Fruit fly (Drosophila melanogaster) whole organism, wandering third instar larva: ENCODE data around the gene wge.

Source experiments
- Abd-B ChIP-seq: fragments of >200 bp; optimal IDR thresholded peaks from 2 replicates; lab custom pipeline; 2017; ENCODE audit warnings: missing biosample characterization, missing genetic modification characterization
- CG32264 ChIP-seq: fragments of 200-800 bp; sonication (Bioruptor generic); optimal IDR thresholded peaks from 2 replicates; lab custom pipeline; 2016; ENCODE audit warnings: missing biosample characterization, missing genetic modification characterization
- CG9705 ChIP-seq: fragments of 200-800 bp; sonication (Bioruptor generic); optimal IDR thresholded peaks from 2 replicates; lab custom pipeline; 2018; ENCODE audit warnings: missing biosample characterization, mild to moderate bottlenecking, missing genetic modification characterization
- CrebA ChIP-seq: fragments of 200-800 bp; sonication (Bioruptor generic); optimal IDR thresholded peaks from 2 replicates; lab custom pipeline; 2016; ENCODE audit warnings: missing biosample characterization, mild to moderate bottlenecking, missing genetic modification characterization, borderline replicate concordance
- Dfd ChIP-seq: fragments of >200 bp; optimal IDR thresholded peaks from 2 replicates; lab custom pipeline; 2017; ENCODE audit warnings: missing biosample characterization, missing genetic modification characterization
- GATAd ChIP-seq: sonication (Bioruptor generic); optimal IDR thresholded peaks from 2 replicates; lab custom pipeline; 2016; ENCODE audit warnings: missing biosample characterization, missing genetic modification characterization
- HLH106 ChIP-seq: fragments of 200-800 bp; optimal IDR thresholded peaks from 3 replicates; lab custom pipeline; 2019; ENCODE audit warnings: missing biosample characterization, mild to moderate bottlenecking, missing genetic modification characterization, moderate library complexity
- Hr78 ChIP-seq: fragments of >200 bp; optimal IDR thresholded peaks from 2 replicates; lab custom pipeline; 2017; ENCODE audit warnings: missing biosample characterization, missing genetic modification characterization
- Hr83 ChIP-seq: fragments of 200-300 bp; sonication (Bioruptor generic); optimal IDR thresholded peaks from 2 replicates; lab custom pipeline; 2016; ENCODE audit warnings: missing biosample characterization, mild to moderate bottlenecking, missing genetic modification characterization, moderate library complexity; ENCODE audit not compliant: poor library complexity, severe bottlenecking
- Jra ChIP-seq: sonication (Bioruptor generic); optimal IDR thresholded peaks from 2 replicates; lab custom pipeline; 2016; ENCODE audit warnings: missing biosample characterization, missing genetic modification characterization
- Mio ChIP-seq: sonication (Bioruptor generic); optimal IDR thresholded peaks from 2 replicates; lab custom pipeline; 2016; ENCODE audit warnings: missing biosample characterization, missing genetic modification characterization
- Myc ChIP-seq: fragments of >200 bp; optimal IDR thresholded peaks from 2 replicates; lab custom pipeline; 2017
- OdsH ChIP-seq: fragments of 200-800 bp; sonication (Bioruptor generic); optimal IDR thresholded peaks from 2 replicates; lab custom pipeline; 2016; ENCODE audit warnings: missing biosample characterization, mild to moderate bottlenecking, missing genetic modification characterization
- Rel ChIP-seq, 2 experiments: fragments of 200-800 bp; sonication (Bioruptor generic) in 1 of 2; optimal IDR thresholded peaks; 2 replicates in 1 of 2; 3 replicates in 1 of 2; lab custom pipeline; 2016 to 2019; ENCODE audit warnings: mild to moderate bottlenecking in 2 of 2, missing biosample characterization in 2 of 2, missing genetic modification characterization in 2 of 2, moderate library complexity in 1 of 2
- Sp1 ChIP-seq: fragments of 200-800 bp; sonication (Bioruptor generic); optimal IDR thresholded peaks from 3 replicates; lab custom pipeline; 2019; ENCODE audit warnings: missing biosample characterization, mild to moderate bottlenecking, missing genetic modification characterization, moderate library complexity
- Vsx2 ChIP-seq: fragments of 200-300, 225-300 bp; sonication (Bioruptor generic); optimal IDR thresholded peaks from 2 replicates; lab custom pipeline; 2018; ENCODE audit warnings: missing biosample characterization, missing genetic modification characterization; ENCODE audit not compliant: partially characterized antibody
- br ChIP-seq: fragments of 200-800 bp; sonication (Bioruptor generic); optimal IDR thresholded peaks from 2 replicates; lab custom pipeline; 2016; ENCODE audit warnings: missing biosample characterization, missing genetic modification characterization
- brk ChIP-seq: fragments of 200-800 bp; sonication (Bioruptor generic); optimal IDR thresholded peaks from 2 replicates; lab custom pipeline; 2016; ENCODE audit warnings: missing biosample characterization, mild to moderate bottlenecking, missing genetic modification characterization
- dl ChIP-seq, 2 experiments: fragments of 175-275, 200-275 bp in 1 of 2; fragments of 200-275 bp in 1 of 2; sonication (Bioruptor generic); optimal IDR thresholded peaks; lab custom pipeline; 2018; ENCODE audit warnings: mild to moderate bottlenecking in 2 of 2, missing biosample characterization in 2 of 2, missing genetic modification characterization in 2 of 2, moderate library complexity in 2 of 2; ENCODE audit not compliant: partially characterized antibody in 2 of 2, insufficient read depth in 1 of 2
- ey ChIP-seq: fragments of 200-800 bp; sonication (Bioruptor generic); optimal IDR thresholded peaks from 2 replicates; lab custom pipeline; 2016; ENCODE audit warnings: missing biosample characterization, missing genetic modification characterization
- fru ChIP-seq: fragments of 200-800 bp; sonication (Bioruptor generic); optimal IDR thresholded peaks from 3 replicates; lab custom pipeline; 2016; ENCODE audit warnings: missing biosample characterization, mild to moderate bottlenecking, missing genetic modification characterization
- h ChIP-seq: fragments of 200-800 bp; sonication (Bioruptor generic); optimal IDR thresholded peaks from 3 replicates; lab custom pipeline; 2016; ENCODE audit warnings: missing biosample characterization, mild to moderate bottlenecking, missing genetic modification characterization
- lola ChIP-seq: fragments of >200 bp; optimal IDR thresholded peaks from 2 replicates; lab custom pipeline; 2017; ENCODE audit warnings: missing biosample characterization, missing genetic modification characterization
- pan ChIP-seq: fragments of >200 bp; optimal IDR thresholded peaks from 2 replicates; lab custom pipeline; 2017
- psq ChIP-seq: fragments of 200-800 bp; sonication (Bioruptor generic); optimal IDR thresholded peaks from 3 replicates; lab custom pipeline; 2017; ENCODE audit warnings: missing biosample characterization, mild to moderate bottlenecking, missing genetic modification characterization, moderate library complexity
- rgr ChIP-seq: fragments of 200-800 bp; sonication (Bioruptor generic); optimal IDR thresholded peaks from 3 replicates; lab custom pipeline; 2016; ENCODE audit warnings: missing biosample characterization, mild to moderate bottlenecking, missing genetic modification characterization
- sage ChIP-seq: fragments of 200-800 bp; sonication (Bioruptor generic); optimal IDR thresholded peaks from 2 replicates; lab custom pipeline; 2016; ENCODE audit warnings: missing biosample characterization, mild to moderate bottlenecking, missing genetic modification characterization
- tai ChIP-seq: sonication (Bioruptor generic); optimal IDR thresholded peaks from 2 replicates; lab custom pipeline; 2016; ENCODE audit warnings: missing biosample characterization, missing genetic modification characterization
- usp ChIP-seq: fragments of >200 bp; optimal IDR thresholded peaks from 2 replicates; lab custom pipeline; 2017; ENCODE audit warnings: missing biosample characterization, missing genetic modification characterization
- woc ChIP-seq: sonication (Bioruptor generic); optimal IDR thresholded peaks from 2 replicates; lab custom pipeline; 2016; ENCODE audit warnings: missing biosample characterization, mild to moderate bottlenecking, missing genetic modification characterization

The wge gene

dm6 chr3R:22719607-22719949 is 1.4 kb downstream of the wge start:
- TF ChIP-seq HLH106 (tag; lab: Kevin White, UChicago) (no peak), fru (GFP tag; lab: Kevin White, UChicago) (peak; percentile 6)

DNA sequence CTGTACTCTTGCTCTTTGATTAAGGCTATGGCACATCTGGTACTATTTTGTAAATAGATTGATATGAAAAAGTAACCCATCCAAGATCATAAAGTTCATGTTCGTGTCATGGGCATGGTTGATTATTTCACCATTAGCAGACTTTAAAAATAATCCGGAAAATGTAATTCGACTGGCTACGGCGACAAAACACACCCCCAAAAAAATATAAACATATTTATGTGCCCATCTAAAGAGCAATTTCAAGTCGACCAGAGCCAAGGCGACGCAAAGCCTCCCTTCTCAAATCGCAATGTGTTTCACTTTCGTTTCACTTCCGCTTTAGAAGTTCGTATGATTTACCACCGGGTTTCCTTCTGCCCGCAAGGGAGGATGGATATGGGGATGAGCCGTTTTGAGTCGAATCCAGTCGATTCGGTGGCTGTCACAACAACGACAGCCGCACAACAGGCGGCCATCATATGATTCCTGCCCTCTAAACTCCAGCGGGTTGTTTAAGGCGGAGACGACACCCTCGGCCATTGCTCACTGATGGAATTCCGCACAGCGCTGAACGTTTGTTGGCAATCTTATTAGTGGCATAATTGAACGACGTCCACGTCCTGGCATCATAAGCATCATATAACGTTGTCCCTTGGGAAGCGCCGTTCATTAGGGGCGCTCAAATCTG is 1.9 kb downstream of the wge start:
- TF ChIP-seq rgr (GFP tag; lab: Kevin White, UChicago) (no peak), Rel (GFP tag; optimal IDR thresholded peaks at IDR 0.05; lab: Kevin White, UChicago) (no peak), Rel (tag; optimal IDR thresholded peaks at IDR 0.05; lab: Kevin White, UChicago) (no peak), Jra (GFP tag; lab: Kevin White, UChicago) (no peak), Sp1 (no peak), Myc (lab: Kevin White, UChicago) (no peak), CG9705 (GFP tag; lab: Kevin White, UChicago) (no peak), pan (lab: Kevin White, UChicago) (no peak), ey (GFP tag; lab: Kevin White, UChicago) (no peak), fru (GFP tag; lab: Kevin White, UChicago) (no peak), psq (GFP tag; lab: Kevin White, UChicago) (no peak), Abd-B (GFP tag; lab: Kevin White, UChicago) (no peak), tai (GFP tag; lab: Kevin White, UChicago) (no peak), usp (GFP tag; lab: Kevin White, UChicago) (no peak), dl (GFP tag; optimal IDR thresholded peaks at IDR 0.05; lab: Kevin White, UChicago; ENCODE audit: insufficient read depth in 1 of 2, partially characterized antibody in 2 of 2) (no peak)
- TF ChIP-seq, all 38 proteins: peak for 0

- no peak for TF ChIP-seq brk
- TF ChIP-seq Sp1, result no peak
- TF ChIP-seq GATAd (GFP tag; lab: Kevin White, UChicago), result no peak
- TF ChIP-seq CG32264 (GFP tag; lab: Kevin White, UChicago), result no peak
- TF ChIP-seq usp (GFP tag; lab: Kevin White, UChicago), result no peak
- no peak for TF ChIP-seq CG9705 (GFP tag; lab: Kevin White, UChicago)
- TF ChIP-seq ey (GFP tag; lab: Kevin White, UChicago), result no peak
- TF ChIP-seq lola (GFP tag; lab: Kevin White, UChicago), result no peak
- no peak for TF ChIP-seq Rel (GFP tag; optimal IDR thresholded peaks at IDR 0.05; lab: Kevin White, UChicago)
- TF ChIP-seq Rel (tag; optimal IDR thresholded peaks at IDR 0.05; lab: Kevin White, UChicago), result no peak
- no peak for TF ChIP-seq Abd-B (GFP tag; lab: Kevin White, UChicago)
- TF ChIP-seq Dfd, result no peak
- no peak for TF ChIP-seq sage (GFP tag; lab: Kevin White, UChicago)
- TF ChIP-seq OdsH (GFP tag; lab: Kevin White, UChicago), result no peak
- TF ChIP-seq dl (GFP tag; optimal IDR thresholded peaks at IDR 0.05; lab: Kevin White, UChicago; ENCODE audit: insufficient read depth in 1 of 2, partially characterized antibody in 2 of 2), result no peak
- no peak for TF ChIP-seq Mio (GFP tag; lab: Kevin White, UChicago)
- TF ChIP-seq h (GFP tag; lab: Kevin White, UChicago), result no peak
- TF ChIP-seq HLH106 (tag; lab: Kevin White, UChicago), result no peak
- no peak for TF ChIP-seq Hr78 (GFP tag; lab: Kevin White, UChicago)
These were observed 2.5 kb downstream of the wge start for dm6 chr3R:22718401-22718800.

- TF ChIP-seq GATAd (GFP tag; lab: Kevin White, UChicago), result no peak
- no peak for TF ChIP-seq brk
- no peak for TF ChIP-seq Hr83
- no peak for TF ChIP-seq Mio (GFP tag; lab: Kevin White, UChicago)
- no peak for TF ChIP-seq CrebA (GFP tag; lab: Kevin White, UChicago)
- TF ChIP-seq CG32264 (GFP tag; lab: Kevin White, UChicago), result no peak
- no peak for TF ChIP-seq OdsH (GFP tag; lab: Kevin White, UChicago)
- TF ChIP-seq rgr (GFP tag; lab: Kevin White, UChicago), result no peak
These were observed 3.1 kb downstream of the wge start for dm6 chr3R:22717863-22718262.

dm6 chr3R:22710662-22711061 is 10.3 kb downstream of the wge start, which contains the start of gene CG4907:
Gene CG4907, minus strand, starts transcription at chr3R:22710762.
- no peak for TF ChIP-seq CG9705 (GFP tag; lab: Kevin White, UChicago)
- no peak for TF ChIP-seq Dfd
- no peak for TF ChIP-seq CG32264 (GFP tag; lab: Kevin White, UChicago)
- TF ChIP-seq woc, result no peak
- TF ChIP-seq Vsx2 (GFP tag; lab: Kevin White, UChicago), result no peak
- TF ChIP-seq usp (GFP tag; lab: Kevin White, UChicago), result no peak
- no peak for TF ChIP-seq Mio (GFP tag; lab: Kevin White, UChicago)
- no peak for TF ChIP-seq Myc (lab: Kevin White, UChicago)
- TF ChIP-seq fru (GFP tag; lab: Kevin White, UChicago), result no peak
- no peak for TF ChIP-seq Rel (GFP tag; optimal IDR thresholded peaks at IDR 0.05; lab: Kevin White, UChicago)
- no peak for TF ChIP-seq Rel (tag; optimal IDR thresholded peaks at IDR 0.05; lab: Kevin White, UChicago)
- no peak for TF ChIP-seq brk
- TF ChIP-seq ey (GFP tag; lab: Kevin White, UChicago), result no peak
- TF ChIP-seq br (GFP tag; lab: Kevin White, UChicago), result no peak
